Worm (Caenorhabditis elegans): ENCODE results near the gene clec-225.

DNA sequence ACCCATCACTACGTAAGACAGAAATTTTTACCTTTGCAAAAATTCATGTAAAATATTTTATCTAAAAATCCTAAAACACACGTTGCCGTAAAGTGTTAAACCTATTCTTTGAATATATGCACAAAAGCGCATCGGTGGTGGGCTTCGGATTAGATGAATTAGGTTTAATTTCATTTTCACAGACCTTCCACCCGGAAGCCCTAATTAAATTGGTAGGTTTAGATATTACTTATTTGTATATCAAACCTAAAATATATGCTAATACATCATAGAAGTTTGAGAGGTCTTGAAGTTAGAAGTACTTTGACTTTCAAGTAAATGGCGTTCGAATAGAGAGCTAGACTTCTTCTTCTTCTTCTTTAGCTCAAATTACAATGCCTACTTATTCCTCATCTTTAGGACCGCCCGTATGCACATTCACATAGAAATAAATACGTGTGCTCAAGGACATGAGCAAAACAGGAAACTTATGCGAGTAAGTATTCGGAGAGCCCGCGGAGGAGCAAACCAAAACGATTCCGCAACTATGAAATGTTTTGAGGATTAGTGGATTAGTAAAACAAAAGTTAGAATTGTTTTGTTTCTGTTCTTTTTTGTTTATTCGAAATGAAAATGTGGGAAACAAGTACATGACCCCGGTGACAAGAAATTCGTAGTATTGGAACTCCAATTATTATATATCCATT, 20.0 kb downstream of the clec-225 start:
- TF ChIP-seq pes-1 (GFP tag; IDR thresholded peaks at IDR 0.05) (no peak), ama-1 (optimal IDR thresholded peaks at IDR 0.05) (no peak), hmg-4 (GFP tag; optimal IDR thresholded peaks at IDR 0.05) (no peak), hnd-1 (tag; optimal IDR thresholded peaks at IDR 0.05) (no peak), sea-1 (GFP tag; conservative IDR thresholded peaks at IDR 0.05) (no peak)
